Worm (Caenorhabditis elegans) whole organism, midembryonic: ENCODE data around the gene srz-10.

Experiments
- T22C8.4 ChIP-seq: fragments of 200-800 bp; sonication (Bioruptor generic); IDR thresholded peaks from 2 replicates; pipeline ENCODE4 v1.3.6; 2022; ENCODE audit warnings: missing genetic modification characterization, missing compliant biosample characterization
- flt-1 ChIP-seq: fragments of 200-800 bp; sonication (Bioruptor generic); IDR thresholded peaks from 2 replicates; pipeline ENCODE4 v1.3.6; 2022; ENCODE audit warnings: missing genetic modification characterization, missing compliant biosample characterization
- ref-1 ChIP-seq: fragments of 200-800 bp; sonication (Bioruptor generic); conservative IDR thresholded peaks from 2 replicates; pipeline ENCODE4 v1.3.6; 2022; ENCODE audit warnings: missing genetic modification reagents, missing genetic modification characterization, missing compliant biosample characterization
- tab-1 ChIP-seq: fragments of 200-800 bp; sonication (Bioruptor generic); IDR thresholded peaks from 2 replicates; pipeline ENCODE4 v1.3.6; 2022; ENCODE audit warnings: missing genetic modification characterization, missing compliant biosample characterization
- ztf-29 ChIP-seq: fragments of 200-800 bp; sonication (Bioruptor generic); IDR thresholded peaks from 2 replicates; pipeline ENCODE4 v1.3.6; 2022; ENCODE audit warnings: missing genetic modification reagents, missing genetic modification characterization, missing compliant biosample characterization

- TF ChIP-seq flt-1 (GFP tag; lab: Robert Waterston, UW) = no peak
- no peak for TF ChIP-seq tab-1 (GFP tag; lab: Robert Waterston, UW)
- no peak for TF ChIP-seq ztf-29 (GFP tag; lab: Robert Waterston, UW)
- no peak for TF ChIP-seq T22C8.4 (GFP tag; lab: Robert Waterston, UW)
- TF ChIP-seq ref-1 = no peak
These were observed 7.1 kb upstream of the srz-10 start, which contains the start of the genes srt-22 and nhr-246 for ce11 chrV:15315827-15316527.
